Worm (Caenorhabditis elegans): ENCODE results near the gene C44C10.11.
A peak's percentile ranks its signal among the peaks of the same experiment; 100 is the strongest.

C44C10.11 gene

DNA sequence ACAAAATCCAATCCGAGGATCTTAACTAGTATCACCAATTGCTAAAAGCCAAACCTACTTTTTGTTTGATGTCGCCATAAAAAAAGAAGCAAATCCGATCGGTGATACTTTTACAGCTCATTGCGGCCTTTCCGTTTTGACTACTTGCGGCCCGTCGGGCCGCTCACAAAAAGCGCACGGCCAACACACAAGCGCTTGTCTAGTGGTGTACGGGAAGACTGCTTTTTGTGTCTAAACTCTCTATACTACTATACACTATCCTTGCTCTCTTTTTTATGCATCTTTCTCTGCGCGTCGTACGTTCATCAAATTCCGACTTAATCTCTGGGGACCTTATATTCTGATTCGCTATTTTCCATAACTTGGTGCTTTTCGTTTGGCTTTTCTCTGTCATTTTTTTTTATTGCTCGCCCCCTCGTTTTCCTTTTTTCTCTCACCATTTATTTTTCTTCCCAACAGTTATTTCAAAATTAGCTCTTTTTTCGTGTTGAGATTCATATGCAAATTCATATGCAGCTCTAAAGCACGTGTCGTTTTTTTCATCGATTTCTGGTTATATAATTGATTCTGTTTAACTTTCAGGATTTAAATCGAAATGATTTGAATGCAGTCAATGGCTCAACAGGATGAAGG lies 43.5 kb downstream of the C44C10.11 start, which contains the start of gene noca-2 (continued):
- TF ChIP-seq C34F6.9 (tag; optimal IDR thresholded peaks at IDR 0.05) (peak; percentile 75), unc-39 (tag; optimal IDR thresholded peaks at IDR 0.05) (no peak), blmp-1 (tag; optimal IDR thresholded peaks at IDR 0.05; ENCODE audit: insufficient read depth) (no peak), sma-9 (GFP tag; optimal IDR thresholded peaks at IDR 0.05) (peak; percentile 67), sma-9 (tag; optimal IDR thresholded peaks at IDR 0.05) (no peak), nhr-6 (tag; optimal IDR thresholded peaks at IDR 0.05) (no peak), peb-1 (tag; optimal IDR thresholded peaks at IDR 0.05) (no peak), ZK546.5 (tag; optimal IDR thresholded peaks at IDR 0.05) (no peak), fos-1 (tag; optimal IDR thresholded peaks at IDR 0.05) (peak; percentile 15), nhr-11 (tag; optimal IDR thresholded peaks at IDR 0.05) (no peak), nhr-10 (tag; optimal IDR thresholded peaks at IDR 0.05) (no peak), skn-1 (tag; optimal IDR thresholded peaks at IDR 0.05) (no peak)

DNA sequence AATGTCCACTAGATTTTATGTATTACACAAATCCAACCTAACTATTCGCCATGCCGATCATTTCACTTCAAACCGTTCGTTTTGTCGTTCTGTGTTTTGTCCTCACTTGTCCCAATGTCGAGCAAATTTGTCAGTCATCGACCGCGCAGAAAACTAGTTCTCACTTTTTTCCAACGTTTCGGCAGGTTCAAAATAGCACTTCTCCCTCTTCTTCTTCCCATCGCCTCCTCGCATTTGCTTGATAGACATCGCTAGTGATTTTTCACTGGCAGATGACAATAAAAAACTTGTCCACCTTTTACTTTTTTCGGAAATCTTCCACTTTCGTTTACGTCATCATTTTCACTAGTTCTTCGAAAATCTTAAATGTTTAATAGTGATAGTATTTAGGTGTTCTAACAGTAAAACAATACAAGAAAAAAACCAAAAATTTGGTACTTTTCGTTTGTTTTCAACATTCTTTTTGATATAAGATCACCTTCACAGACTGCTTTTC lies 44.6 kb downstream of the C44C10.11 start:
- TF ChIP-seq nhr-21 (tag; optimal IDR thresholded peaks at IDR 0.05) (no peak), nhr-25 (tag; optimal IDR thresholded peaks at IDR 0.05) (peak; percentile 14), aly-2 (tag; optimal IDR thresholded peaks at IDR 0.05) (no peak), nhr-129 (tag; optimal IDR thresholded peaks at IDR 0.05) (no peak), sem-4 (tag; optimal IDR thresholded peaks at IDR 0.05) (peak; percentile 40), ama-1 (optimal IDR thresholded peaks at IDR 0.05) (no peak), elt-1 (tag; optimal IDR thresholded peaks at IDR 0.05) (no peak), blmp-1 (tag; optimal IDR thresholded peaks at IDR 0.05; ENCODE audit: insufficient read depth) (peak; percentile 95)

DNA sequence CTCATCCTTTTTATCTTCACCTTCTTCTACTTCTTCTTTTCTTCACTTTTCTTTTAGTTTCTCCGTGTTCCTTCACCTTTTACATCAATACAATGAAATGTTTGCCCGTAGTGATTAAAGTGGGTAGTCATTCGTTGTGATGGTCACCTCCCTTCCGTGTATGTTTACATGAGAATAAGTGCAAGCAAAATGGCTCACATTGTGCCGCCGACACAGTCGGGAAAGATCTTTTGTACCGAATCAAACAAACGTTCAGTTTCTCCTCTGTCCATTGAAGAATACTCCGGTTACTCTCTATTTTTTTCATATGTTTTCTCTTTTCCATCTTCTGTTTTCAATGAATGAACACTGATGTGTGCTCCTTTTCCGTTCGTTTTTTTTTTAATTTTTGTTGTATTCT lies 46.0 kb downstream of the C44C10.11 start:
- TF ChIP-seq crh-2 (tag; optimal IDR thresholded peaks at IDR 0.05) (no peak), ztf-1 (GFP tag; conservative IDR thresholded peaks at IDR 0.05) (no peak), fos-1 (tag; optimal IDR thresholded peaks at IDR 0.05) (no peak), lin-39 (tag; optimal IDR thresholded peaks at IDR 0.05) (no peak), F13H6.1 (tag; optimal IDR thresholded peaks at IDR 0.05) (no peak), gmeb-1 (tag; optimal IDR thresholded peaks at IDR 0.05) (no peak), alr-1 (tag; optimal IDR thresholded peaks at IDR 0.05) (no peak), nhr-11 (tag; optimal IDR thresholded peaks at IDR 0.05) (no peak), aly-2 (tag; optimal IDR thresholded peaks at IDR 0.05) (no peak), unc-55 (GFP tag; optimal IDR thresholded peaks at IDR 0.05) (no peak)

DNA sequence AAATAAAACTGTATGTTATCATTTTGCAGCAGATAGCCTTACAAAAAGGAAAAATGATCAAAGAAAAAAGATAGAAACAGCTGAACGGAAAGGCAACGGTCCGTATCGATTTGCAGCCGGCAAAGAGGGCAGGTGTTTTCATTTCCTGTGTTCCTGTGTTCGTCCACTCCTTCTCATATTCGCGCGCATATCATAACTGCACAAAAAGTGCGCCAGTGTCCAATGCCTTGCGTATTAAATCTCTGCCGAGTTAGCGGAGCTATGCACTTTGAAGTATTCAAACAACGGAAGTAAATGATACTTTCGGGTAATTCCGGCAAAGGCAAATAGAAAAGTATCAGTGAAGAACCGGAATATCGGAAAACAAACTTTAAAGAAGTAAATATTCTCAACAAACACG lies 47.6 kb downstream of the C44C10.11 start:
- TF ChIP-seq lin-11 (tag; optimal IDR thresholded peaks at IDR 0.05) = no peak
- peak; percentile 12 for TF ChIP-seq sma-9 (GFP tag; optimal IDR thresholded peaks at IDR 0.05)
- no peak for TF ChIP-seq sma-9 (tag; optimal IDR thresholded peaks at IDR 0.05)
- no peak for TF ChIP-seq snpc-4 (tag; optimal IDR thresholded peaks at IDR 0.05)

DNA sequence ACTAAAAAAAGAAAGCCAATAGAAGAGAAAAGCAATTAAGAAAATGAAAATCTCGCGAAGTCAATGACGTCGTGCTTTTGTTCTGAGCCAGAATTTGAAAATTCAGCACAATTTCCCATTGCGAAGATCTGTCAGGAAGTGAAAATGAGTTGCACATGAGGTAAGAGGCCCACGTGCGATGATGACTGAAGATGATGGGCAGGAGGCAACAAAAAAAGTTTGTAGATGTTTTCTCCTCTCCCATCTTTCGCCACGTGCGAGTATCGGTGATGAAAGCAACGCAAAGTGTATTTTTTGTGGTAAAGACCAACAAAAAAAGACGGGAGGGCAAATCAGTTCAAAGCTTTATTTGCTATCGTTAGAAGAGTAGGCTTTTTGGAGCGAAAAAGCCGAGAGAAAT lies 48.1 kb downstream of the C44C10.11 start:
- no peak for TF ChIP-seq lsy-2 (tag; optimal IDR thresholded peaks at IDR 0.05)
- TF ChIP-seq aly-2 (tag; optimal IDR thresholded peaks at IDR 0.05) = no peak
- TF ChIP-seq zag-1 (tag; optimal IDR thresholded peaks at IDR 0.05) = no peak
- no peak for TF ChIP-seq ztf-11 (tag; optimal IDR thresholded peaks at IDR 0.05)
- TF ChIP-seq nhr-129 (tag; optimal IDR thresholded peaks at IDR 0.05) = peak; percentile 32
- TF ChIP-seq elt-1 (tag; optimal IDR thresholded peaks at IDR 0.05) = no peak
- peak; percentile 23 for TF ChIP-seq C34F6.9 (tag; optimal IDR thresholded peaks at IDR 0.05)
- TF ChIP-seq mbf-1 (tag; optimal IDR thresholded peaks at IDR 0.05) = no peak
- no peak for TF ChIP-seq unc-62 (GFP tag; optimal IDR thresholded peaks at IDR 0.05)
- TF ChIP-seq crh-2 (tag; optimal IDR thresholded peaks at IDR 0.05) = no peak
- TF ChIP-seq blmp-1 (tag; optimal IDR thresholded peaks at IDR 0.05; ENCODE audit: insufficient read depth) = no peak
- no peak for TF ChIP-seq egl-27 (tag; optimal IDR thresholded peaks at IDR 0.05)
- no peak for TF ChIP-seq nhr-21 (tag; optimal IDR thresholded peaks at IDR 0.05)
